Fruit fly (Drosophila melanogaster) whole organism, embryonic: Measurements from ENCODE around the gene CG43218.

ENCODE experiments used
- ATbp ChIP-seq: fragments of 200-800 bp; sonication (Bioruptor generic); optimal IDR thresholded peaks from 2 replicates; lab custom pipeline; 2017; ENCODE audit warnings: missing biosample characterization, mild to moderate bottlenecking, missing genetic modification characterization, missing genetic modification reagents
- Ada2b ChIP-seq: fragments of 200-800 bp; sonication (Bioruptor generic); IDR thresholded peaks from 2 replicates; pipeline ENCODE4 v1.3.6; 2022; ENCODE audit warnings: missing biosample characterization, missing genetic modification characterization
- Awh ChIP-seq: fragments of 200-800 bp; sonication (Bioruptor generic); IDR thresholded peaks from 2 replicates; pipeline ENCODE4, ENCODE4 v1.3.6; 2022; ENCODE audit warnings: missing biosample characterization, missing genetic modification characterization
- CG10267 ChIP-seq: fragments of 200-800 bp; sonication (Bioruptor generic); optimal IDR thresholded peaks from 2 replicates; lab custom pipeline; 2018; ENCODE audit warnings: missing biosample characterization, mild to moderate bottlenecking, missing genetic modification characterization, moderate library complexity
- CG10979 ChIP-seq: fragments of 200-800 bp; sonication (Bioruptor generic); optimal IDR thresholded peaks from 2 replicates; lab custom pipeline; 2018; ENCODE audit warnings: missing biosample characterization, mild to moderate bottlenecking, missing genetic modification characterization, moderate library complexity
- CG12659 ChIP-seq: fragments of 200-800 bp; sonication (Bioruptor generic); optimal IDR thresholded peaks from 3 replicates; lab custom pipeline; 2017; ENCODE audit warnings: mild to moderate bottlenecking, missing biosample characterization, missing genetic modification reagents, missing genetic modification characterization
- CG12769 ChIP-seq: fragments of 200-800 bp; sonication (Bioruptor generic); optimal IDR thresholded peaks from 2 replicates; lab custom pipeline; 2019; ENCODE audit warnings: missing biosample characterization, mild to moderate bottlenecking, missing genetic modification characterization, moderate library complexity
- CG13424 ChIP-seq: fragments of 200-800 bp; sonication (Bioruptor generic); optimal IDR thresholded peaks from 2 replicates; lab custom pipeline; 2019; ENCODE audit warnings: missing biosample characterization, mild to moderate bottlenecking, missing genetic modification characterization, moderate library complexity
- CG15601 ChIP-seq: fragments of 200-800 bp; sonication (Bioruptor generic); optimal IDR thresholded peaks from 3 replicates; lab custom pipeline; 2019; ENCODE audit warnings: missing biosample characterization, mild to moderate bottlenecking, missing genetic modification characterization, moderate library complexity
- CG1602 ChIP-seq: fragments of 200-800 bp; sonication (Bioruptor generic); optimal IDR thresholded peaks from 3 replicates; lab custom pipeline; 2016; ENCODE audit warnings: missing biosample characterization, missing genetic modification characterization
- CG17359 ChIP-seq: fragments of 200-800 bp; sonication (Bioruptor generic); optimal IDR thresholded peaks from 3 replicates; lab custom pipeline; 2018; ENCODE audit warnings: missing biosample characterization, mild to moderate bottlenecking, missing genetic modification characterization, moderate library complexity
- CG17361 ChIP-seq: fragments of 200-800 bp; sonication (Bioruptor generic); IDR thresholded peaks from 3 replicates; pipeline ENCODE4 v1.3.6; 2022; ENCODE audit warnings: missing biosample characterization, missing genetic modification characterization
- CG1832 ChIP-seq: fragments of 200-800 bp; sonication (Bioruptor generic); optimal IDR thresholded peaks from 2 replicates; lab custom pipeline; 2017; ENCODE audit warnings: missing biosample characterization, mild to moderate bottlenecking, missing genetic modification characterization, inconsistent platforms
- CG18764 ChIP-seq: fragments of 200-800 bp; sonication (Bioruptor generic); optimal IDR thresholded peaks from 3 replicates; lab custom pipeline; 2016; ENCODE audit warnings: missing biosample characterization, missing genetic modification characterization
- CG2889 ChIP-seq: fragments of 200-800 bp; sonication (Bioruptor generic); IDR thresholded peaks from 3 replicates; pipeline ENCODE4 v1.3.6; 2022; ENCODE audit warnings: missing biosample characterization, missing genetic modification characterization
- CG34224 ChIP-seq: fragments of 200-800 bp; sonication (Bioruptor generic); IDR thresholded peaks from 3 replicates; pipeline ENCODE4 v1.3.6; 2022; ENCODE audit warnings: missing biosample characterization, missing genetic modification characterization; ENCODE audit not compliant: partially characterized antibody
- CG6654 ChIP-seq: fragments of 200-800 bp; sonication (Bioruptor generic); optimal IDR thresholded peaks from 2 replicates; lab custom pipeline; 2017; ENCODE audit warnings: missing biosample characterization, mild to moderate bottlenecking, missing genetic modification characterization
- CG9797 ChIP-seq: fragments of 200-800 bp; sonication (Bioruptor generic); optimal IDR thresholded peaks from 3 replicates; lab custom pipeline; 2018; ENCODE audit warnings: missing biosample characterization, mild to moderate bottlenecking, missing genetic modification characterization
- CTCF ChIP-seq: fragments of 200-800 bp; sonication (Bioruptor generic); optimal IDR thresholded peaks from 2 replicates; lab custom pipeline; 2017; ENCODE audit warnings: missing biosample characterization, mild to moderate bottlenecking, missing genetic modification characterization, moderate library complexity
- Deaf1 ChIP-seq: fragments of 200-800 bp; optimal IDR thresholded peaks from 3 replicates; lab custom pipeline; 2019; ENCODE audit warnings: missing biosample characterization, mild to moderate bottlenecking, missing genetic modification characterization, moderate library complexity
- Dip3 ChIP-seq: fragments of 200-800 bp; sonication (Bioruptor generic); optimal IDR thresholded peaks from 3 replicates; lab custom pipeline; 2016; ENCODE audit warnings: missing biosample characterization, missing genetic modification characterization
- Dref ChIP-seq: fragments of 200-800 bp; sonication (Bioruptor generic); IDR thresholded peaks from 2 replicates; pipeline ENCODE4 v1.3.6; 2022; ENCODE audit warnings: missing biosample characterization, missing genetic modification characterization
- Drgx ChIP-seq: fragments of 200-800 bp; sonication (Bioruptor generic); IDR thresholded peaks from 2 replicates; pipeline ENCODE4 v1.3.6; 2022; ENCODE audit warnings: missing biosample characterization, missing genetic modification characterization
- ERR ChIP-seq: fragments of 200-800 bp; sonication (Bioruptor generic); optimal IDR thresholded peaks from 2 replicates; lab custom pipeline; 2016; ENCODE audit warnings: missing biosample characterization, missing genetic modification characterization
- Fer1 ChIP-seq: fragments of 200-800 bp; sonication (Bioruptor generic); optimal IDR thresholded peaks from 2 replicates; lab custom pipeline; 2017; ENCODE audit warnings: missing biosample characterization, mild to moderate bottlenecking, missing genetic modification characterization
- HLH4C ChIP-seq: fragments of 200-800 bp; sonication (Bioruptor generic); IDR thresholded peaks from 3 replicates; pipeline ENCODE4 v1.3.6; 2022; ENCODE audit warnings: missing biosample characterization, missing genetic modification characterization; ENCODE audit not compliant: partially characterized antibody
- HmgZ ChIP-seq: fragments of 200-800 bp; sonication (Bioruptor generic); optimal IDR thresholded peaks from 2 replicates; lab custom pipeline; 2018; ENCODE audit warnings: missing biosample characterization, mild to moderate bottlenecking, missing genetic modification characterization
- NC2β ChIP-seq: fragments of 200-800 bp; sonication (Bioruptor generic); optimal IDR thresholded peaks from 2 replicates; lab custom pipeline; 2016; ENCODE audit warnings: missing biosample characterization, missing genetic modification characterization
- NFAT ChIP-seq: fragments of 200-800 bp; sonication (Bioruptor generic); IDR thresholded peaks from 2 replicates; pipeline ENCODE4 v1.3.6; 2022; ENCODE audit warnings: missing biosample characterization, missing genetic modification characterization
- Rx ChIP-seq: fragments of 200-800 bp; sonication (Bioruptor generic); IDR thresholded peaks from 2 replicates; pipeline ENCODE4 v1.3.6; 2022; ENCODE audit warnings: missing biosample characterization, missing genetic modification characterization
- Scr ChIP-seq: fragments of 200-800 bp; sonication (Bioruptor generic); IDR thresholded peaks from 2 replicates; pipeline ENCODE4 v1.3.6; 2022; ENCODE audit warnings: missing biosample characterization, missing genetic modification characterization; ENCODE audit not compliant: partially characterized antibody
- Sin3A ChIP-seq: fragments of >200 bp; optimal IDR thresholded peaks from 2 replicates; lab custom pipeline; 2018
- Sox102F ChIP-seq: fragments of 200-800 bp; sonication (Bioruptor generic); optimal IDR thresholded peaks from 2 replicates; lab custom pipeline; 2018; ENCODE audit warnings: missing biosample characterization, mild to moderate bottlenecking, missing genetic modification characterization, moderate library complexity
- amos ChIP-seq: fragments of 200-800 bp; sonication (Bioruptor generic); IDR thresholded peaks from 2 replicates; pipeline ENCODE4 v1.3.6; 2022; ENCODE audit warnings: missing biosample characterization, missing genetic modification characterization; ENCODE audit not compliant: partially characterized antibody
- bbx ChIP-seq: fragments of 200-800 bp; sonication (Bioruptor generic); IDR thresholded peaks from 2 replicates; pipeline ENCODE4 v1.3.6; 2022; ENCODE audit warnings: missing biosample characterization, missing genetic modification characterization; ENCODE audit not compliant: partially characterized antibody
- exex ChIP-seq: fragments of 200-800 bp; sonication (Bioruptor generic); optimal IDR thresholded peaks from 4 replicates; lab custom pipeline; 2018; ENCODE audit warnings: missing biosample characterization, mild to moderate bottlenecking, missing genetic modification characterization, moderate library complexity
- gem ChIP-seq: fragments of 200-800 bp; sonication (Bioruptor generic); optimal IDR thresholded peaks from 2 replicates; lab custom pipeline; 2019; ENCODE audit warnings: missing biosample characterization, mild to moderate bottlenecking, missing genetic modification characterization, moderate library complexity
- gfzf ChIP-seq: fragments of 200-800 bp; sonication (Bioruptor generic); optimal IDR thresholded peaks from 2 replicates; lab custom pipeline; 2016; ENCODE audit warnings: missing biosample characterization, mild to moderate bottlenecking, missing genetic modification characterization, moderate library complexity
- hkb ChIP-seq, 2 experiments: fragments of 200-800 bp in 1 of 2; fragments of >200 bp in 1 of 2; sonication (Bioruptor generic) in 1 of 2; IDR thresholded peaks in 1 of 2; optimal IDR thresholded peaks in 1 of 2; 2 replicates each; pipeline versions ENCODE4 v1.3.6 to Lab custom; 2017 to 2022; ENCODE audit warnings: missing biosample characterization in 1 of 2, missing genetic modification characterization in 1 of 2
- lbe ChIP-seq: fragments of 200-800 bp; sonication (Bioruptor generic); optimal IDR thresholded peaks from 2 replicates; lab custom pipeline; 2016; ENCODE audit warnings: missing biosample characterization, mild to moderate bottlenecking, missing genetic modification characterization
- nerfin-1 ChIP-seq: fragments of 200-800 bp; sonication (Bioruptor generic); optimal IDR thresholded peaks from 3 replicates; lab custom pipeline; 2019; ENCODE audit warnings: missing biosample characterization, mild to moderate bottlenecking, missing genetic modification characterization, moderate library complexity
- nom ChIP-seq: fragments of 200-800 bp; sonication (Bioruptor generic); optimal IDR thresholded peaks from 2 replicates; lab custom pipeline; 2017; ENCODE audit warnings: missing biosample characterization, missing genetic modification characterization, mild to moderate bottlenecking, moderate library complexity, missing genetic modification reagents
- odd ChIP-seq: fragments of 200-800 bp; sonication (Bioruptor generic); optimal IDR thresholded peaks from 2 replicates; lab custom pipeline; 2017; ENCODE audit warnings: missing biosample characterization, mild to moderate bottlenecking, missing genetic modification characterization
- phol ChIP-seq: fragments of 200-800 bp; sonication (Bioruptor generic); optimal IDR thresholded peaks from 3 replicates; lab custom pipeline; 2018; ENCODE audit warnings: missing biosample characterization, mild to moderate bottlenecking, missing genetic modification characterization, moderate library complexity
- sens ChIP-seq: fragments of 200-800 bp; sonication (Bioruptor generic); peaks from one replicate; lab custom pipeline; 2016; ENCODE audit warnings: missing biosample characterization, missing genetic modification characterization
- sna ChIP-seq: fragments of 200-800 bp; sonication (Bioruptor generic); IDR thresholded peaks from 2 replicates; pipeline ENCODE4 v1.3.6; 2022; ENCODE audit warnings: missing biosample characterization, missing genetic modification characterization; ENCODE audit not compliant: partially characterized antibody
- stwl ChIP-seq: fragments of 200-800 bp; sonication (Bioruptor generic); optimal IDR thresholded peaks from 3 replicates; lab custom pipeline; 2018; ENCODE audit warnings: missing biosample characterization, mild to moderate bottlenecking, missing genetic modification characterization, moderate library complexity
- zen ChIP-seq: fragments of 200-800 bp; sonication (Bioruptor generic); optimal IDR thresholded peaks from 3 replicates; lab custom pipeline; 2018; ENCODE audit warnings: missing biosample characterization, mild to moderate bottlenecking, missing genetic modification characterization, moderate library complexity

The CG43218 gene

DNA sequence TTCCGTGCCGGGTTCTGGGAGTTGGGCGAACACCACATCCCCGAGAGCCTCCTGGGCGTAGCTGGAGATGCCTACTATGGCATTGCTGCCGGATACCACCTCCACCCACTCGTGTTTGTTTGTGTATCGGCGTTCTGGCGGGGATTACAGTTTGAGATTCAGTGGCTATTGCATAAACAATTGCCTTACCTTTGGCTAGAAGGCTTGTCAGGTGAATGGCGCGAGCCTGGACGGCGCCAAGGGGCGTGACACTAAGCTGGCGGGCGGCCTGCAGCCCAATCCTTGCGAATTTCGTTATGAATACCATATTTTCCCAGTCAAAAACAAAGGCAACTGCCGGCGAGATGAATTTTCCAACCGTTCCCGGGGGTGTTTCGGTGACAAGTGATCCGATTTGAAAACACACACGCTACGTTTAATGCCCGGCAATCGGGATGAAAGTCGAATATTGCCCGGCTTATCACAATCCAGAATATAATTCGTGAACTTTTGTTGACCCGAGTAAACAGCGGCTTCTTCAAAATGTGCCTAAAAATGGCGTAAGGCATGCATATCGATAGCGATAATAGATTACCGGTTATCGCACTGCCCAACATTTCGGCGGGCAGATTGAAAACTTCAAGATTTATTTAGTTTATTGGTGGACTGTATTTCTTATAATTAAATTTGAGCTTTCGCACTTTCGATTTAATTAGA, 23.3 kb downstream of the CG43218 start, which contains the start of gene ppl (continued):
- TF ChIP-seq CG34224 (peak; percentile 66), Scr (GFP tag; lab: Robert Waterston, UW) (peak; percentile 46; the same call in 1 of the 2 replicates), odd (peak; percentile 0), hkb (optimal IDR thresholded peaks at IDR 0.05; lab: Kevin White, UChicago) (peak; percentile 8), hkb (GFP tag; IDR thresholded peaks at IDR 0.05; lab: Robert Waterston, UW) (peak; percentile 32; the same call in 1 of the 2 replicates), Fer1 (GFP tag; lab: Kevin White, UChicago) (peak; percentile 26), NFAT (GFP tag; lab: Robert Waterston, UW) (peak; percentile 21; the same call in 1 of the 2 replicates), NC2β (GFP tag; lab: Kevin White, UChicago) (peak; percentile 4), exex (tag; lab: Kevin White, UChicago) (peak; percentile 27), ERR (no peak), phol (peak; percentile 47), CG12769 (tag; lab: Kevin White, UChicago) (peak; percentile 32), Dref (GFP tag; lab: Robert Waterston, UW) (peak; percentile 83), gfzf (GFP tag; lab: Kevin White, UChicago) (peak; percentile 77), Rx (GFP tag; lab: Robert Waterston, UW) (no peak), CG13424 (tag; lab: Kevin White, UChicago) (peak; percentile 5), Deaf1 (peak; percentile 9), Ada2b (GFP tag; lab: Robert Waterston, UW) (no peak), CTCF (GFP tag; lab: Kevin White, UChicago) (peak; percentile 4), Sox102F (GFP tag; lab: Kevin White, UChicago) (no peak), CG12659 (GFP tag; lab: Kevin White, UChicago) (peak; percentile 9), stwl (tag; lab: Kevin White, UChicago) (peak; percentile 63), CG6654 (GFP tag; lab: Kevin White, UChicago) (peak; percentile 97), nom (GFP tag; lab: Kevin White, UChicago) (peak; percentile 0), CG1602 (GFP tag; lab: Kevin White, UChicago) (no peak), amos (GFP tag; lab: Robert Waterston, UW) (peak; percentile 60; the same call in 1 of the 2 replicates), CG9797 (GFP tag; lab: Kevin White, UChicago) (peak; percentile 51), nerfin-1 (peak; percentile 13), bbx (GFP tag; lab: Robert Waterston, UW) (peak; percentile 50), CG10979 (tag; lab: Kevin White, UChicago) (no peak), CG2889 (GFP tag; lab: Robert Waterston, UW) (no peak), CG10267 (tag; lab: Kevin White, UChicago) (peak; percentile 5), Dip3 (no peak), ATbp (GFP tag; lab: Kevin White, UChicago) (no peak), HLH4C (GFP tag; lab: Robert Waterston, UW) (peak; percentile 70), HmgZ (tag; lab: Kevin White, UChicago) (peak; percentile 19), lbe (GFP tag; lab: Kevin White, UChicago) (peak; percentile 26), sens (GFP tag; lab: Kevin White, UChicago) (peak; percentile 78), Sin3A (lab: Kevin White, UChicago) (peak; percentile 28), sna (peak; percentile 66), CG1832 (no peak), CG15601 (tag; lab: Kevin White, UChicago) (peak; percentile 7), CG17361 (GFP tag; lab: Robert Waterston, UW) (0 out of 3 replicates have a peak, but pooled peaks have one; percentile 19), gem (tag; lab: Kevin White, UChicago) (peak; percentile 22), zen (peak; percentile 4), Drgx (GFP tag; lab: Robert Waterston, UW) (no peak), Awh (GFP tag; lab: Robert Waterston, UW) (no peak), CG17359 (peak; percentile 20), CG18764 (GFP tag; lab: Kevin White, UChicago) (no peak)
